Worm (Caenorhabditis elegans): Measurements from ENCODE around the gene mcd-1.

Gene mcd-1

DNA sequence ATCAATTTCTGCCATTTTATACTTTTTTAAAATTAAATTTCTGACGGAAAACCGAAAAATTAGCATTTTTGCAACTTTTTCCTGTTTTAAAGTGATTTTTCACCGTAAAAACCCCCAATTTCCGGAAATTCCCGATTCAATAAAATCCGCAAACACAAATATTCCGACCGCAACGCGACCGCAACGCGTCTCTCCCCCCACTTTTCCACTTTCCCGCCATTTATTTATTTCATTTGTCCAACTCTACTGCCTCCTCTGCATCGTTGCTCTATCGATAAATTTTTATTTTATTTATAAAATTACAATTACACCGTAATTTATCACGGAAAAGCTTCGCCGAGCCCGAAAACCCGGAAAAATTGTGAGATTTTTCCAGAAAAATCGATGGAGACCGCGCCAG lies at the start of gene mcd-1:
Gene mcd-1 (plus strand): TSS at position 267 of the 400 bp plus-strand sequence.
- TF ChIP-seq dao-5 (tag; optimal IDR thresholded peaks at IDR 0.05) (no peak), him-1 (tag; optimal IDR thresholded peaks at IDR 0.05) (no peak), W03F9.2 (tag; optimal IDR thresholded peaks at IDR 0.05) (peak; percentile 51)

DNA sequence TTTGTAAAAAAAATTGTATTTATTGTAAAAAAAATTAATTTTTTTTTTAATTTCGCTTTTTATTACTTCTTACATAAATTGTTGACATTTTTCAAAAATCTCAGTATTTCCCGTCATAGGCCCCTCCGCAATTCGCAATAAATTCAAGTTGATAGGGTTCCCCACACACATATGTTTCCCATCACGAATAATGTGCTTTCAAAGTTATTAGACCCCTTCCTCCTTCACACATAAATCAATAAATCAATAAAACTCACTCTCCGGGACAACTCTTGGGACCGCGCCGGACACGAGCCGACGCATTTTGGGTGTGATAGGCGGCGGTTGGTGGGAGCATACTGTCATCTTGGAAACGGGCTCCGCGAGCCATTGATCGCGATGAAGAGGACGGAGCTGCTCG lies 48.9 kb upstream of the mcd-1 start:
- TF ChIP-seq him-1 (tag; optimal IDR thresholded peaks at IDR 0.05): no peak
- TF ChIP-seq W03F9.2 (tag; optimal IDR thresholded peaks at IDR 0.05): no peak
- no peak for TF ChIP-seq dao-5 (tag; optimal IDR thresholded peaks at IDR 0.05)

DNA sequence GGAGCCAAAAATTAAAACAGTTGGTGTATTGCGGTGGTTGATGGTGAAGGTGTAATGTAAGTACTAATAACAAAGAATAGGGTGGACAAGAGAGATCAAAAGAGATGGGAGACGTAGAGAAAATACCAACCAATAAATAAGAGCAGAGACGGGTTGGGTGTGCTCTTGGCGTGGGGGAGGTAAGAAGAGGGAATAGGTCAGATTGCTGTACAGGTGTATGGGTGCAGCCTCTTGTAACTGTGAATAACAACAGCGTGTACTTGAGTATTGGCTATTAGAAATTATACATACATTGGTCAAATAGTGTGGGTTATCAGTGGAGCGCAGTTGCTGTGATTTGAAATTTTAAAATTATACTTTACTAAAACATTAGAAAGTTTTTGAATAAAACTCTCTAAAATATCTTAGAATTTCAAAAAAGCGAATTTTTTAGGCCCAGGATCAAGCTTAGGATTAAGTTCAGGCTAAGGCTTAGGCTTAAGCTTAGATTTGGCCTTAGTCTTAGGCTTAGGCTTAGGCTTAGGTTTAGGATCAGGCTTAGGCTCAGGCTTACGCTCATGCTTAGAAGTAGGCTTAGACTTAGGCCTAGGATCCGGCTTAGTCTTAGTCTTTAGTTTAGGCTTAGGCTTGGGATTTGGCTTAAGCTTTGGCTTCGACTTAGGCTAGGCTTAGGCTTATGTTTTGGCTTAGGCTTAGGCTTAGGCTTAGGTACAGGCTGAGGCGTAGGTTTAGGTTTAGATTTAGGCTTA lies 47.1 kb upstream of the mcd-1 start, which contains the start of gene F08G2.7:
Gene F08G2.7 (minus strand): TSS at position 51 of the 749 bp plus-strand sequence.
- TF ChIP-seq him-1 (tag; optimal IDR thresholded peaks at IDR 0.05) (no peak), W03F9.2 (tag; optimal IDR thresholded peaks at IDR 0.05) (no peak), dao-5 (tag; optimal IDR thresholded peaks at IDR 0.05) (no peak)

DNA sequence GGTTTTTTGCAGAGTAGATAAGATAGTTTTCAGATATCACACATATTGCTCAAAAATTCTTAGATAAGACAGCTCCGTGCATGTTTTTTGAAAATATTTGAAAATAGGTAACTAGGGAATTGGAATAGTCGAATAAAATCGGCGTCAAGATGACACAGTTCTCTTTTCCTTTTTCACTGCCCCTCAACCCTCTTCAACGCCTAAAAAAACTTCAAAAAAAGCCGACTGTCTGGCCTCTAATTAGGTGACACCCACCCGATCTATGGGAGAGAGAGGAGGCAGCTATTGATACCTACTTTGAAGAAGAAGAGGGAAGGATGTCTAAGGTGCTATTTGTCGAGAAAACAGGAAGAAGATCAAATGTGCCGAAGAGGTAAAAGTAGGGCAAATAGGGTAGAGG lies 46.0 kb upstream of the mcd-1 start:
- TF ChIP-seq him-1 (tag; optimal IDR thresholded peaks at IDR 0.05): no peak
- TF ChIP-seq dao-5 (tag; optimal IDR thresholded peaks at IDR 0.05): no peak
- no peak for TF ChIP-seq W03F9.2 (tag; optimal IDR thresholded peaks at IDR 0.05)

DNA sequence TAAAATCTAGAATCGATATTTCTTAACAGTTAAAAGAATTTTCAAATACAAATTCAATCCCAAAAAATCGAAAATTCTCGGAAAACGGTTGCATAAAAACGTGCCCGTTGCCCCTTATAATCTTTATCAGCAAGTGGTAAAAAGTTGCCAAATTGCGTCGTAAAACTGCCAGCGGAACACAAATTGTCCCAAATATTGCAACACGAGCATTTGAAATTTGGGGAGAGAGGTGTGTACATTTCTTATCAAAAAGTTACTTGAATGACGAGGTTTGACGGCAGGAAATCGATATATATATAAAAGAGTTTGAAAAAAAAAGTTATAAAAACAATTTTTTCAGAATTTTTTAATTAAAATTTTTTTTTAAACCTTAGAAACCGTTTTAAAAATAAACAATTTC lies 42.3 kb upstream of the mcd-1 start:
- TF ChIP-seq him-1 (tag; optimal IDR thresholded peaks at IDR 0.05): no peak
- TF ChIP-seq W03F9.2 (tag; optimal IDR thresholded peaks at IDR 0.05): no peak
- TF ChIP-seq dao-5 (tag; optimal IDR thresholded peaks at IDR 0.05): no peak

DNA sequence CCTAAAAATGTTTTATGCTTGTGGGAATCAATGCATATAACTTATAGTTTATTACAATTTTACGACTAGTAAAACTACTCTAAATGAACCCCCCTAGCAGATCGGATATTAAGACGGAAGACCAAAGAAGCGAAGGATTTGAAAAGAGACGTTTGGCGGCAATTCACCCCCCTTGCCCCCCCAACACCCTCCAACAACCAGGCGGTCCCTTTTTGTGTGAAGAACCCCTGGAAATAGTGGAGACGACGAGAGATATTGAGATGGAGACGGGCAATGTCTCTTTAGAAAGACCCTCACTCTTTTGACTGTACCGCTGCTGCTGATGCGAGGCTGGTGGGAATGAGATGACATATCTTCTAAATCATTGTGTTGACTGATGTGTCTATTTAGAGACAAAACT lies 41.0 kb upstream of the mcd-1 start:
- TF ChIP-seq dao-5 (tag; optimal IDR thresholded peaks at IDR 0.05) (no peak), W03F9.2 (tag; optimal IDR thresholded peaks at IDR 0.05) (no peak), him-1 (tag; optimal IDR thresholded peaks at IDR 0.05) (no peak)

DNA sequence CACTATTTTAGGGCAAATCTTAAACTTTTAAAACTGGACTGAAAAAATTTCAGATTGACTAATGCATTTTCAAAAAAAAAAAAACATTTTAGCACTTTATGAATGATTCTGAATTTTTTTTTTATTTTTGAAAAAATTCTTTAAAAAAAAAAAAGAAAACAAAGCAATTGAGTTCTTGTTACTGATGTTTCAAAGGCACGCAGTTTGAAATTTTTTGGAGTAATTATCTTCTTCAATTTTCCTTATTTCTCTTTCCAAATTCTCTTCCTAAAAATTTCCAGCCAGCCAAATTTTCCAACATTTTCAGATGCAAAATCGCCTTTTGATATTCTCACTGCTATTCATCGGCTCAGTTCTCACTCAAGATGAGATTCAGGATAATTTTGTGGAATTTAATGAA lies 36.3 kb upstream of the mcd-1 start, which contains the start of gene F08G2.8:
Gene F08G2.8 (plus strand): TSS at position 301 of the 400 bp plus-strand sequence.
- no peak for TF ChIP-seq W03F9.2 (tag; optimal IDR thresholded peaks at IDR 0.05)
- TF ChIP-seq him-1 (tag; optimal IDR thresholded peaks at IDR 0.05): no peak
- no peak for TF ChIP-seq dao-5 (tag; optimal IDR thresholded peaks at IDR 0.05)

DNA sequence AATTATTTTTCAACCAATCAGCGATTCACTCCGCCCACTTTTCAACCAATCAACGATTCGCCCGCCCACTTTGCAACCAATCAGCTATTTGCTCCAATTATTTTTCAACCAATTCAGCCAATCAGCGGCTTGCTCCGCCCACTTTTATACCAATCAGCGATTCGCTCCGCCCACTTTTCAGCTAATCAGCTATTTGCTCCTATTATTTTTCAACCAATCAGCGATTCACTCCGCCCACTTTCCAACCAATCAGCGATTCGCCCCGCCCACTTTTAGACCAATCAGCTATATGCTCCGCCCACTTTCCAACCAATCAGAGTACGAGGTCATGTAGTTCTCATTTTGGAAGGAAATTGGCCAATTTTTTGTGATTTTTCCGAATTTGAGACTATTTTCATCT lies 33.0 kb upstream of the mcd-1 start:
- TF ChIP-seq W03F9.2 (tag; optimal IDR thresholded peaks at IDR 0.05) (no peak), him-1 (tag; optimal IDR thresholded peaks at IDR 0.05) (no peak), dao-5 (tag; optimal IDR thresholded peaks at IDR 0.05) (no peak)

DNA sequence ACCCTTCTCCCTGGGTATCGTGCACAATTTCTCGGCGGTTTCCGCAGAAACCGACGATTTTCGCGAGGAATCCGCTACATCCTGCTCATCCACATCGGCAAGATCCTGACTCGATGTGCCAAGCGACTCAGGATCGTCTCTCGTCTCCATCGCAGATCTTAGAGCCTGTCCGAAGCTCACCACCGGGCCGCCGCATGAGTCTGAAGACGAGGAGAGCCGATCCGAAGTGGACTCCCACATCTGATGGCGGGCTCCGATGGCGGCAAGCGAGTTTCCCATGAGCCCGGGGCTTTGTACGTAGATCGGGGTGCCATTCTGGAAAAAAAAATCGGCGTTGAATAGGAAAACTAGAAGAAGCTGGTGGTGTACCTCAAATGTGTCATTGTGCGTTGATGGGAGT lies 30.0 kb upstream of the mcd-1 start:
- TF ChIP-seq W03F9.2 (tag; optimal IDR thresholded peaks at IDR 0.05) (no peak), him-1 (tag; optimal IDR thresholded peaks at IDR 0.05) (no peak), dao-5 (tag; optimal IDR thresholded peaks at IDR 0.05) (no peak)

DNA sequence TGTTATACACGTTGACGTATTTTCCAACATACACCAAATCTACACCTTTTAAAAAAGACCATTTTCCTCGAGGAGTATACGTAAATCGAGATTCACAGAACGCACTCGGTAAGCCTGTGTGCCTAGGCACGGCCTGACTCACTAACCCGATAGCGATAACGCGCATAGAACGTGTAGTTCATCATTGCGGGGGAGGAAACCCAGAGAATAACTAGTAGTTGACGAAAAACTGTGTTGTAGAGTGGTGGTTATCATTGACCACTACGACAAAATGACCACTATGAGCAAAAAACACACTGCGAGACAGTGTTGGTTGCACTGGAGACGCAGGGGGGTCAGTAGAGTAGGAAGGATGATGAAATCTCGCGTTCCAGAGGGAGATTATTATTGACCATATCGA lies 28.5 kb upstream of the mcd-1 start:
- TF ChIP-seq dao-5 (tag; optimal IDR thresholded peaks at IDR 0.05) (no peak), him-1 (tag; optimal IDR thresholded peaks at IDR 0.05) (no peak), W03F9.2 (tag; optimal IDR thresholded peaks at IDR 0.05) (no peak)

DNA sequence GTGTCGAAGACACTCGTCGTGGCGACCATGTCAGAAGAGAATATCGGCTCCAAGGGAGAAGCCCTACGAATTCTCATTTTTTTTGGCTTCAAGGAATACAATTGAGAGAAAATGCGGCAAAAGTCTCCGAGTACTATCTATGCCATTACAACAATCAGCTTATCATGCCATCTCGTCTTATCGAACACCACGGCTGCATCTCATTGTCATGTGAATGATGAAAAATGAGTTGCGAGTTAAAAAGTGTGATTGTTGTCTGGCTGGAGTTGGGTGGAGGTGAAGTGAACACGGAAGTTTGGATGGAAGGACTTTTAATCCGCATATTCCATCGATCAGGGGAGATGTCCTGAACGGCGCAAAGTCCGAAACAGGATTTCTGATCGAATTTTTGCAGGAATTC lies 27.4 kb upstream of the mcd-1 start:
- TF ChIP-seq dao-5 (tag; optimal IDR thresholded peaks at IDR 0.05): no peak
- no peak for TF ChIP-seq him-1 (tag; optimal IDR thresholded peaks at IDR 0.05)

DNA sequence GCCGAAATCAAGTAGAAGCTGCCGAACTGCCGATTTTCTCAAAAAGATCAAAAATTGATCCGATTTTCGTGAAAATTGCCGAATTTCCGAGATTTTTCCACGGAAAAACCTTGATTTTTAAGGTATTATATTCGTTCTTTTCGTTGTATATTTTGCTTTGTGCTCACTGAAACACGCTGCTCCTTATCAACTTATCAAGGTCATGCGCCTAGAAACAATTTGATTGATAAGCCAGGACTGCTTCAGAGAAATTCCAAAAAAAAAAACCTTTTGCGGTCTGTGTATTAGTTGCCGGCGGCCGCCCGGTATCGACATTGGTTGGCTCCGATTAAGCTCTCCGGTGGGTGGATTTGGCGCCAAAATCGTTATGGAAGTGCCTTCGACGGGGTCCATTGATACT lies 25.9 kb upstream of the mcd-1 start:
- no peak for TF ChIP-seq dao-5 (tag; optimal IDR thresholded peaks at IDR 0.05)
- TF ChIP-seq him-1 (tag; optimal IDR thresholded peaks at IDR 0.05): no peak
- TF ChIP-seq W03F9.2 (tag; optimal IDR thresholded peaks at IDR 0.05): no peak

DNA sequence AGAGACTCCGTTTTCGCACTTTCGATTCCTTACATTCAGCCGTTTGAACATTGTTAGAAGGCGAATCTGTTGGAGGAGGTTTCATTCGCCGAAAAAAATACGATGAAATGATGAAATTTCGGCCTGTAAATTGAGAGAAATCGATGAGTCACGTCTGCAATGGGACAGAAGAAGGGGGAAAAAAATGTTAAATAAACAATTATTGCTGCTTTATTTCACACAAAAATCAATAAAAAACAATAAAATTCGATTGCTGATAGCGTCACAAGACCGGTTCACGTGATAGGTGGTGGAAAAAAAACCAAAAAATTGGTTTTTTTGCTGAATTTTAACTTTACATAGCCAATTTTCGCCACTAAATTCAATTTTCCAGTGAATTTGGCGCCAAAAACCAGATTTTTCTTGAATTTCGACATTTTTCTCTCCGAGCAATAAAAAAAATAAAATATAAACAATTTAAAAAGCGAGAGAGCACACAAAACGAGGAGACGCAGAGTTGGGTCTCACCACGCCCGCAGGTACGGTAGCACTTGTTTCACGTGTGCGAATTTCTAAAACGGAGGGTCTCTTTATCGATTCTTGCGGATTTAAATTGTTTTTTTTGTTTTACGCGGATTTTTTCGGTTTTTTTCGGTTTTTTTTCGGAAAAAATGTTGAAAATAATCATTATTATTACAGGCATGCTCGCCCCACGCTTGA lies 16.0 kb upstream of the mcd-1 start, which contains the start of the genes cup-14 and ndub-8:
Gene cup-14 (minus strand): TSS at position 51 of the 699 bp plus-strand sequence.
Gene ndub-8 (plus strand): TSS at position 679 of the 699 bp plus-strand sequence.
- TF ChIP-seq W03F9.2 (tag; optimal IDR thresholded peaks at IDR 0.05) (peak; percentile 89), dao-5 (tag; optimal IDR thresholded peaks at IDR 0.05) (no peak), him-1 (tag; optimal IDR thresholded peaks at IDR 0.05) (no peak)

DNA sequence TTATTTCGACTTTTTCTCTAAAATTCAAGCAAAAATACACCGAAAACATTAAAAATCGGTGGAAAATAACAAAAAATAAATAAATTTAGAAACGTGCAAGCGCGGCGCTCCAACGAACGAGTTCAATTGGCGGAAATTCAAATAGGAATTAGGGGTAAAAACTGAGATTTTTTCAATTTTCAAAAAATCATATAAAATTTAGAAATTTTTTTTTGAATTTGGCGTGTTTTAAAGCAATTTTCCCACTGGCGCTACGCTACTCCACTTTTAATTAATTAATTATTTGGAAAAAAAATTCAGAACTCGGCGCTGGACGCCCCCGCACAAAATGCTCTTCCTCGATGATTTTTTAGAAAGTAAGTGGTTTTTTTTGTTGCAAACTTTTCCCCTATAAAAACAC lies 12.6 kb upstream of the mcd-1 start, which contains the start of gene ing-3:
Gene ing-3 (plus strand): TSS at position 301 of the 400 bp plus-strand sequence.
- no peak for TF ChIP-seq dao-5 (tag; optimal IDR thresholded peaks at IDR 0.05)
- TF ChIP-seq W03F9.2 (tag; optimal IDR thresholded peaks at IDR 0.05): no peak
- TF ChIP-seq him-1 (tag; optimal IDR thresholded peaks at IDR 0.05): no peak

Measured in whole organism, L4/young adult.